Worm (Caenorhabditis elegans): ENCODE measurements around the gene Y46H3D.1.

DNA sequence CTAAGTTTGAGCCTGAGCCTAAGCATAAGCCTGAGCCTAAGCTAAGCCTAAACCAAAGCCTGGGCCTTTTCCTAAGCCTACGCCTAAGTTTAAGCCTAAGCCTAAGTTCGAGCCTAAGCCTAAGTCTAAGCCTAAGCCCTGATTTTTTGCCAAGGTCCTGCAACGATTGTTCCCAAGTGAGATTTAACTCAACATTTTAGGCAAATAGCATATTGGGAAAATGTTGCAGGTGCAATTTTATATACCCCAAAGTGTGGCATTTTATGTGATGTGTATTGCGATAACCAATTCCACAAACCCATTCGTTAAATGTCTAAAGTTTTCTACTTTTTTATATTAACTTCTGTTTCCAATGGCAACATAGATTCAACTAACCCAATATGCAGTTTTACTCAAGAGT is 20.0 kb downstream of the Y46H3D.1 start, which contains the start of gene irld-40:
- no peak for TF ChIP-seq flt-1 (GFP tag; IDR thresholded peaks at IDR 0.05)
- TF ChIP-seq ztf-23 (GFP tag; IDR thresholded peaks at IDR 0.05): no peak
- TF ChIP-seq T22C8.4 (GFP tag; IDR thresholded peaks at IDR 0.05): no peak
- TF ChIP-seq med-1 (GFP tag; optimal IDR thresholded peaks at IDR 0.05; ENCODE audit: insufficient read depth): no peak
